Fruit fly (Drosophila melanogaster) whole organism, prepupa: Measurements from ENCODE around the gene CheB38c.

Experiments
- CG10631 ChIP-seq: fragments of 200-800 bp; sonication (Bioruptor generic); optimal IDR thresholded peaks from 2 replicates; lab custom pipeline; 2016; ENCODE audit warnings: missing biosample characterization, missing genetic modification characterization
- CG11294 ChIP-seq: fragments of 200-800 bp; sonication (Bioruptor generic); IDR thresholded peaks from 2 replicates; pipeline ENCODE4 v1.3.6; 2022; ENCODE audit warnings: missing biosample characterization, missing genetic modification characterization
- CG16779 ChIP-seq: fragments of 200-800 bp; sonication (Bioruptor generic); optimal IDR thresholded peaks from 3 replicates; lab custom pipeline; 2017; ENCODE audit warnings: missing biosample characterization, mild to moderate bottlenecking, missing genetic modification characterization
- CG31627 ChIP-seq: fragments of 200-800 bp; sonication (Bioruptor generic); optimal IDR thresholded peaks from 3 replicates; lab custom pipeline; 2016; ENCODE audit warnings: missing biosample characterization, missing genetic modification characterization
- CG32006 ChIP-seq: fragments of 200-800 bp; sonication (Bioruptor generic); optimal IDR thresholded peaks from 3 replicates; lab custom pipeline; 2017; ENCODE audit warnings: missing biosample characterization, mild to moderate bottlenecking, missing genetic modification characterization
- CG3919 ChIP-seq: fragments of 200-800 bp; sonication (Bioruptor generic); optimal IDR thresholded peaks from 3 replicates; lab custom pipeline; 2016; ENCODE audit warnings: missing biosample characterization, missing genetic modification characterization
- CG4318 ChIP-seq: fragments of 200-800 bp; sonication (Bioruptor generic); optimal IDR thresholded peaks from 3 replicates; lab custom pipeline; 2017; ENCODE audit warnings: missing biosample characterization, mild to moderate bottlenecking, missing genetic modification characterization
- CG6163 ChIP-seq: fragments of 200-800 bp; sonication (Bioruptor generic); IDR thresholded peaks from 3 replicates; pipeline ENCODE4 v1.3.6; 2022; ENCODE audit warnings: missing biosample characterization, missing genetic modification characterization
- CG6792 ChIP-seq: fragments of 200-800 bp; sonication (Bioruptor generic); optimal IDR thresholded peaks from 3 replicates; lab custom pipeline; 2016; ENCODE audit warnings: missing biosample characterization, missing genetic modification characterization
- CG6808 ChIP-seq: fragments of 200-800 bp; sonication (Bioruptor generic); optimal IDR thresholded peaks from 3 replicates; lab custom pipeline; 2017; ENCODE audit warnings: missing biosample characterization, missing genetic modification characterization, mild to moderate bottlenecking, moderate library complexity, missing genetic modification reagents
- CG8632 ChIP-seq: fragments of 200-800 bp; sonication (Bioruptor generic); optimal IDR thresholded peaks from 3 replicates; lab custom pipeline; 2016; ENCODE audit warnings: missing biosample characterization, missing genetic modification characterization
- Eip75B ChIP-seq: fragments of 200-800 bp; sonication (Bioruptor generic); optimal IDR thresholded peaks from 3 replicates; lab custom pipeline; 2016; ENCODE audit warnings: missing biosample characterization, missing genetic modification characterization
- Eip78C ChIP-seq: fragments of 200-800 bp; sonication (Bioruptor generic); peaks from one replicate; lab custom pipeline; 2016; ENCODE audit warnings: missing biosample characterization, missing genetic modification characterization
- Eip93F ChIP-seq: fragments of 200-800 bp; sonication (Bioruptor generic); optimal IDR thresholded peaks from 2 replicates; lab custom pipeline; 2016; ENCODE audit warnings: missing biosample characterization, mild to moderate bottlenecking, missing genetic modification characterization
- Ets21C ChIP-seq: fragments of 200-800 bp; sonication (Bioruptor generic); optimal IDR thresholded peaks from 3 replicates; lab custom pipeline; 2016; ENCODE audit warnings: missing biosample characterization, missing genetic modification characterization
- Hr38 ChIP-seq: sonication (Bioruptor generic); optimal IDR thresholded peaks from 2 replicates; lab custom pipeline; 2016; ENCODE audit warnings: missing biosample characterization, missing genetic modification characterization
- Hr4 ChIP-seq: fragments of 200-800 bp; sonication (Bioruptor generic); optimal IDR thresholded peaks from 3 replicates; lab custom pipeline; 2016; ENCODE audit warnings: missing biosample characterization, missing genetic modification characterization
- Lpt ChIP-seq: fragments of 200-800 bp; sonication (Bioruptor generic); optimal IDR thresholded peaks from 3 replicates; lab custom pipeline; 2016; ENCODE audit warnings: missing biosample characterization, missing genetic modification characterization
- OdsH ChIP-seq: fragments of 200-800 bp; sonication (Bioruptor generic); optimal IDR thresholded peaks from 3 replicates; lab custom pipeline; 2016; ENCODE audit warnings: missing biosample characterization, missing genetic modification characterization
- Smox ChIP-seq: fragments of 200-800 bp; sonication (Bioruptor generic); optimal IDR thresholded peaks from 3 replicates; lab custom pipeline; 2016; ENCODE audit warnings: missing biosample characterization, missing genetic modification characterization
- Sox102F ChIP-seq: fragments of 200-800 bp; sonication (Bioruptor generic); optimal IDR thresholded peaks from 2 replicates; lab custom pipeline; 2016; ENCODE audit warnings: missing biosample characterization, mild to moderate bottlenecking, missing genetic modification characterization
- achi ChIP-seq: fragments of 200-800 bp; sonication (Bioruptor generic); optimal IDR thresholded peaks from 3 replicates; lab custom pipeline; 2016; ENCODE audit warnings: missing biosample characterization, missing genetic modification characterization
- acj6 ChIP-seq: fragments of 200-800 bp; sonication (Bioruptor generic); optimal IDR thresholded peaks from 3 replicates; lab custom pipeline; 2016; ENCODE audit warnings: missing biosample characterization, missing genetic modification characterization
- dsx ChIP-seq: fragments of 200-800 bp; optimal IDR thresholded peaks from 3 replicates; lab custom pipeline; 2019; ENCODE audit warnings: missing biosample characterization, mild to moderate bottlenecking, missing genetic modification characterization, moderate library complexity; ENCODE audit not compliant: poor library complexity, severe bottlenecking
- eg ChIP-seq: fragments of 200-800 bp; sonication (Bioruptor generic); IDR thresholded peaks from 3 replicates; pipeline ENCODE4 v1.3.6; 2022; ENCODE audit warnings: missing biosample characterization, missing genetic modification characterization
- esn ChIP-seq: fragments of 200-800 bp; sonication (Bioruptor generic); optimal IDR thresholded peaks from 2 replicates; lab custom pipeline; 2016; ENCODE audit warnings: missing biosample characterization, mild to moderate bottlenecking, missing genetic modification characterization, moderate library complexity
- fd59A ChIP-seq: fragments of 200-800 bp; sonication (Bioruptor generic); optimal IDR thresholded peaks from 2 replicates; lab custom pipeline; 2017; ENCODE audit warnings: missing biosample characterization, mild to moderate bottlenecking, missing genetic modification characterization, missing genetic modification reagents
- fd85E ChIP-seq: fragments of 200-800 bp; sonication (Bioruptor generic); optimal IDR thresholded peaks from 3 replicates; lab custom pipeline; 2016; ENCODE audit warnings: missing biosample characterization, missing genetic modification characterization
- fkh ChIP-seq: fragments of 200-800 bp; sonication (Bioruptor generic); optimal IDR thresholded peaks from 3 replicates; lab custom pipeline; 2017; ENCODE audit warnings: missing biosample characterization, mild to moderate bottlenecking, missing genetic modification characterization, moderate library complexity
- lz ChIP-seq: fragments of 200-800 bp; sonication (Bioruptor generic); optimal IDR thresholded peaks from 3 replicates; lab custom pipeline; 2016; ENCODE audit warnings: missing biosample characterization, missing genetic modification characterization
- ss ChIP-seq, 2 experiments: fragments of 200-800 bp; sonication (Bioruptor generic); optimal IDR thresholded peaks; 2 replicates in 1 of 2; 3 replicates in 1 of 2; lab custom pipeline; 2017 to 2018; ENCODE audit warnings: mild to moderate bottlenecking in 2 of 2, missing biosample characterization in 2 of 2, missing genetic modification characterization in 2 of 2, moderate library complexity in 1 of 2
- svp ChIP-seq: fragments of 200-800 bp; sonication (Bioruptor generic); peaks from one replicate; lab custom pipeline; 2016; ENCODE audit warnings: missing biosample characterization, missing genetic modification characterization
- topi ChIP-seq: fragments of 200-800 bp; sonication (Bioruptor generic); optimal IDR thresholded peaks from 3 replicates; lab custom pipeline; 2016; ENCODE audit warnings: missing biosample characterization, missing genetic modification characterization

CheB38c gene

DNA sequence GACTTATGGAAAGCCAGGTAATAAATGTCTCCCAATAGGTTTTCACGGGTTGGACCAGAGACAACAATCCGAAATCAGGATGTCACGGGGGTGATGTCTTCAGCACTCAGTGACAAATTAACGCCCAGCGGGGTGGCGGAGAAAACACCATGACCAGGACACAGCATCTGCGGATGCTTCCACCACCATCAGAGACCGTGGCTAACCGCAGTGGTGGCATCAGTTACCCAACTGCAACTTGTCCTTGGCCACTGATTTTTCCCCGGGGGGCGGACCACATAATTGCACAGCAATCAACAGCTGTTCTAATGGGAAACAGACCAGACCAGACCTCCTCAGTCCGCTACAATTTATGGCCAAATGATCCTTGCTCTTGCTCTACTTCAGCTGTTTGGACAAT is 42.3 kb downstream of the CheB38c start:
- TF ChIP-seq Eip93F (no peak), esn (GFP tag; lab: Kevin White, UChicago) (no peak), dsx (no peak), Ets21C (GFP tag; lab: Kevin White, UChicago) (no peak), Sox102F (GFP tag; lab: Kevin White, UChicago) (no peak), Lpt (no peak), CG3919 (GFP tag; lab: Kevin White, UChicago) (no peak), CG6792 (GFP tag; lab: Kevin White, UChicago) (no peak), CG11294 (GFP tag; lab: Robert Waterston, UW) (no peak), fd85E (no peak), CG16779 (no peak), eg (no peak), fd59A (GFP tag; lab: Kevin White, UChicago) (no peak), Hr38 (GFP tag; lab: Kevin White, UChicago) (no peak)

DNA sequence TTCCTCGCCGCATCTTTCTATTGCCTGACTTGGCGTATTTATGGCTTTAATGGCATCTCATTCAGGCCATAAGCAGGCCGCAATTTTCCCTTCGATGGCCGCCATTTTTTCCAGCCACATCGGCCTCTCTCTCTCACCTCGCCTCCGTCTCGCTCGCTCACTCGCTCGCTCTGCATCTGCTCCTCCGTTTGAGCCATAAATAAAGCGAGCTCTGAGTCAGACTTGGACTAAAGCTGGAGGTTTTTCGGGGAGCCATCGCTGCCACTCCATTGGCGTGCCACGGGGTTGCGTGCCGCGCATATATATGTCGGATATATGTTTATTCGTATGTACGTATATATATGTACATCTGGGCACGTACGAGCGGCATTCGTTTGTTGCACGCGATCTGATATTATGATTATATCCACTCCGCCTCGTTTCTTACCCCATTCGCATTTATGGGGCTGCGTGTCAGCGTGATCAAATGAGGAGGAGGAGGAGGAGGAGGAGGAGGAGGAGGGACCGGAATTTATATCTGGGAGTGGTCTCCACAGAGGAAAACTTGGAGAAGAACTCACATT is 43.6 kb downstream of the CheB38c start:
- TF ChIP-seq CG32006 (GFP tag; lab: Kevin White, UChicago) = no peak
- no peak for TF ChIP-seq fd85E
- no peak for TF ChIP-seq esn (GFP tag; lab: Kevin White, UChicago)
- TF ChIP-seq OdsH = no peak
- peak; percentile 5 to 95 for TF ChIP-seq ss (GFP tag; optimal IDR thresholded peaks at IDR 0.05; lab: Kevin White, UChicago)
- no peak for TF ChIP-seq Smox (GFP tag; lab: Kevin White, UChicago)
- no peak for TF ChIP-seq Eip75B
- no peak for TF ChIP-seq CG8632 (GFP tag; lab: Kevin White, UChicago)
- TF ChIP-seq, all 60 proteins: peak for 1

DNA sequence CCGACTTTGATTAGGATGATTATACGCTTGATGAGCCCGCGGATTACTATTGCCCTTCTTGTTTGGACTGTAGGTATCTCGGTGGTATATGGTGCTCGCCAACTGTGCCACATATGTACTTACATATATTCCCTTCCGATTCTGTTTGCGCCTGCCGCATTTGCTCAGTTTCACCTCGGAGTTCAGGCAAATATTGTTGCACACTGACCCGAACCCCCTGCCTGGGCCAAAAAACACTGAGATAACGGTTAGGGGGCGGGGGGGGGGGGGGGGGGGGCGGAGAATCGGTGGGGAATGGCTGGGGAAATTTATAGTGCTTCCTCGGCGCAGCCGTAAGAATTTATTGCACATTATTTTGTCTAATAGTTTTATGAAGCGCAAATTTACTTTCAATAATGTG is 44.7 kb downstream of the CheB38c start:
- TF ChIP-seq CG10631 (GFP tag; lab: Kevin White, UChicago) (no peak), acj6 (GFP tag; lab: Kevin White, UChicago) (no peak), Eip78C (GFP tag; lab: Kevin White, UChicago) (no peak), CG6808 (GFP tag; lab: Kevin White, UChicago) (no peak), Hr4 (no peak), achi (GFP tag; lab: Kevin White, UChicago) (no peak), CG31627 (GFP tag; lab: Kevin White, UChicago) (no peak), Lpt (no peak), svp (GFP tag; lab: Kevin White, UChicago) (no peak), OdsH (no peak), topi (GFP tag; lab: Kevin White, UChicago) (no peak), lz (GFP tag; lab: Kevin White, UChicago) (no peak), CG6163 (GFP tag; lab: Robert Waterston, UW) (no peak)
- TF ChIP-seq, all 60 proteins: peak for 0

DNA sequence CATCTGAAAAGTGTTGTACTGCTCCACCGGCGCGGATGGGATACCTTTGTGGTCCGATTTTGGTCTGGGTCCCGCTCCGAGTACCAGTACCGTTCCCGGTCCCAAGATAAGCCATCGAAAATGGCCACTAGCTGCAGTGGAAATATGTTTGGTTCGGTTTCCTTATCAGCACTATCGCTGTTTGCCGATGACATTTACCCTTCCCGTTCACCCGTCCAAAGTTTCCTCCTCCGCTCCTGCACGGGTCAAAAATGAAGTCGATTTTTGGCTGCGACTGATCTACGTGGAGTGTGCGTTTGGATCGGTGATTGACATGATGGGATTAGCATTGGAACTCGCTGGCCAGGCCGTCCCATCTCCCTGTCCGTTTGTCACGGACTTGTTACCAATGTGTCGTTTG is 46.2 kb downstream of the CheB38c start:
- TF ChIP-seq CG4318 (GFP tag; lab: Kevin White, UChicago) (no peak), fkh (GFP tag; lab: Kevin White, UChicago) (peak; percentile 27), lz (GFP tag; lab: Kevin White, UChicago) (no peak)

DNA sequence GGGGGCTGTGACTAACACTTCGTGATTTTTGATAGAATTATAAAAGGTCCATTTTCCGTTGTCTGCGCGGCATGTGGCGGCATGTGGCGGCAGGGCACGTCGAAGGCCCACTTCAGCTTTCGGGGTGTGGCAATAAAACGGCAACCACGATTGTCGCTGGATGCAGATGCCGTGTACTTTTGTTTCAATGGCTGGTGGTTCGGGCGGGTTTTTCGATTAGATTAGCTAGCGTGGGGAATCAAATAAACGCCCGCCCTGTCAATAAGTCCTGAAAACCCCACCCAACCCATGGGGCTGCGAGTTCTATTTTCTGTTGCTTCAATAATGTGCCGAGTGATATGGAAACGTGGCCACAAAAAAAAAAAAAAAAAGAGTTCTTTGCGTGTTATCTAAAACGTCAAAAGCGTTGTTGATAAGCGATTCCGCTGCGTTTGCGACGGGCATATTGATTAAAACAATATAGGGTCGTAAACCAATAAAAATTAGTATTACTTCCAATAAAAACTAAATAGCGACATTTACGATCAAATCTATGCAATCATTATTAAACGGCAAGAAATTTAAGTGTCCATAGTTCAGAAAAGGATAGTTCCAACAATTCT is 47.1 kb downstream of the CheB38c start:
- TF ChIP-seq fkh (GFP tag; lab: Kevin White, UChicago) (peak; percentile 2), CG6808 (GFP tag; lab: Kevin White, UChicago) (no peak), svp (GFP tag; lab: Kevin White, UChicago) (no peak)
